Fruit fly (Drosophila melanogaster): ENCODE data around the gene OXA1L.

The OXA1L gene

dm6 chr3L:10931430-10931829 lies 45.2 kb upstream of the OXA1L start (continued):
- peak; percentile 57 for TF ChIP-seq CG17829 (tag; optimal IDR thresholded peaks at IDR 0.05)
- 0 out of 2 replicates have a peak, but pooled peaks have one; percentile 31 for TF ChIP-seq vvl (GFP tag; IDR thresholded peaks at IDR 0.05)
- no peak for TF ChIP-seq pb (GFP tag; optimal IDR thresholded peaks at IDR 0.05)
- no peak for TF ChIP-seq CG6765 (GFP tag; optimal IDR thresholded peaks at IDR 0.05)
- TF ChIP-seq CG3838 (GFP tag; optimal IDR thresholded peaks at IDR 0.05) = no peak
- no peak for TF ChIP-seq TFAM (GFP tag; optimal IDR thresholded peaks at IDR 0.05)
- peak; percentile 8 for TF ChIP-seq CG10209 (GFP tag; optimal IDR thresholded peaks at IDR 0.05)
- peak in 1 of 2 experiments; percentile 49 for TF ChIP-seq Hr51 (GFP tag; optimal IDR thresholded peaks at IDR 0.05)
- no peak for TF ChIP-seq CG18476 (GFP tag; optimal IDR thresholded peaks at IDR 0.05)
- no peak for TF ChIP-seq CG2120 (GFP tag; optimal IDR thresholded peaks at IDR 0.05)
- no peak for TF ChIP-seq kay (GFP tag; optimal IDR thresholded peaks at IDR 0.05)
- TF ChIP-seq sd (tag; optimal IDR thresholded peaks at IDR 0.05) = no peak
- no peak for TF ChIP-seq CG9932 (GFP tag; IDR thresholded peaks at IDR 0.05)
- TF ChIP-seq pnt (GFP tag; optimal IDR thresholded peaks at IDR 0.05) = no peak
- TF ChIP-seq CG11504 (tag; optimal IDR thresholded peaks at IDR 0.05) = peak; percentile 66
- TF ChIP-seq Dek (tag; optimal IDR thresholded peaks at IDR 0.05) = no peak
- TF ChIP-seq CG15073 (GFP tag; optimal IDR thresholded peaks at IDR 0.05) = no peak
- TF ChIP-seq schlank (tag; optimal IDR thresholded peaks at IDR 0.05) = no peak
- TF ChIP-seq CG8765 (GFP tag; IDR thresholded peaks at IDR 0.05) = no peak
- TF ChIP-seq H15 (GFP tag; IDR thresholded peaks at IDR 0.05) = no peak
- peak; percentile 86 for TF ChIP-seq Drgx (GFP tag; IDR thresholded peaks at IDR 0.05)
- TF ChIP-seq gro (GFP tag; optimal IDR thresholded peaks at IDR 0.05) = no peak
- TF ChIP-seq CG4617 (GFP tag; optimal IDR thresholded peaks at IDR 0.05; ENCODE audit: borderline replicate concordance) = no peak
- no peak for TF ChIP-seq CG13624 (GFP tag; optimal IDR thresholded peaks at IDR 0.05)
- no peak for TF ChIP-seq HLH4C (GFP tag; IDR thresholded peaks at IDR 0.05; ENCODE audit: partially characterized antibody)
- TF ChIP-seq CG12236 (GFP tag; optimal IDR thresholded peaks at IDR 0.05) = no peak
- no peak for TF ChIP-seq CG8478 (optimal IDR thresholded peaks at IDR 0.05)
- TF ChIP-seq YL-1 (GFP tag; optimal IDR thresholded peaks at IDR 0.05) = no peak
- no peak for TF ChIP-seq CG1024 (GFP tag; IDR thresholded peaks at IDR 0.05)
- TF ChIP-seq CG10431 (GFP tag; optimal IDR thresholded peaks at IDR 0.05) = no peak
- TF ChIP-seq Doc3 (GFP tag; IDR thresholded peaks at IDR 0.05; ENCODE audit: partially characterized antibody) = no peak
- peak; percentile 12 for TF ChIP-seq ind (GFP tag; optimal IDR thresholded peaks at IDR 0.05)
- TF ChIP-seq Asciz (GFP tag; optimal IDR thresholded peaks at IDR 0.05) = no peak
- TF ChIP-seq cato (GFP tag; optimal IDR thresholded peaks at IDR 0.05; ENCODE audit: borderline replicate concordance) = no peak

DNA sequence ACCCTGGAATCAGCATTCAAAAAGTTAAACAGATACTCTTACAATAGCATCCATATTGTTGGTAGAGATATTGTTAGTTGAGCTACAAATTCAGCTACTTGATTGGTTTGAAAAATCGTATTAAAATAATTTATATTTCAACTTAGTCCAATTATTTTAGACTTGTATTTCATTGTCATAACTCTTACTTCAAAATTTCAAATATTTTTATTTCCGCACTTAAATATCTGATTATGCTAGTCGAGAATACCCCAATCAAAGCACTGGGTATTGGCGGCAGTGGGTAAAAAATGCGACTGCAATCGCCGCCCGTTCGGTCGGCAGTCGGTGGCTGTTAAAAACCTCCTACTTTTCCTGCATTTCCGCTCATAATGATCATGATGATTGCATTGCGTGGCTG lies 42.5 kb upstream of the OXA1L start:
- TF ChIP-seq CG42726 (GFP tag; IDR thresholded peaks at IDR 0.05; ENCODE audit: partially characterized antibody) (no peak), CG4730 (GFP tag; IDR thresholded peaks at IDR 0.05) (no peak), CG2202 (tag; optimal IDR thresholded peaks at IDR 0.05) (no peak), lbe (GFP tag; optimal IDR thresholded peaks at IDR 0.05) (peak; percentile 40), Ets65A (GFP tag) (peak; percentile 5), Dip2 (GFP tag; IDR thresholded peaks at IDR 0.05) (no peak), Drgx (GFP tag; IDR thresholded peaks at IDR 0.05) (peak; percentile 70; the same call in 1 of the 2 replicates), nom (GFP tag; optimal IDR thresholded peaks at IDR 0.05) (peak; percentile 90)
